Worm (Caenorhabditis elegans) whole organism, L3 larva: ENCODE results near the gene R52.4.

Experiments
- ZK546.5 ChIP-seq: sonication (generic microtip); optimal IDR thresholded peaks from 2 replicates; lab custom pipeline; 2017; ENCODE audit warnings: missing biosample characterization, missing genetic modification characterization
- aly-2 ChIP-seq: fragments of 150-350 bp; optimal IDR thresholded peaks from 2 replicates; lab custom pipeline; 2014; ENCODE audit warnings: missing biosample characterization, missing genetic modification characterization
- ama-1 ChIP-seq: fragments of 150-350 bp; optimal IDR thresholded peaks from 2 replicates; lab custom pipeline; 2018
- ceh-28 ChIP-seq: fragments of 150-350 bp; optimal IDR thresholded peaks from 2 replicates; lab custom pipeline; 2014; ENCODE audit warnings: missing biosample characterization, missing genetic modification reagents, missing genetic modification characterization
- ceh-9 ChIP-seq: sonication (generic microtip); optimal IDR thresholded peaks from 2 replicates; lab custom pipeline; 2018; ENCODE audit warnings: missing biosample characterization, missing genetic modification characterization
- egl-27 ChIP-seq: sonication (generic microtip); optimal IDR thresholded peaks from 4 replicates; lab custom pipeline; 2017; ENCODE audit warnings: missing biosample characterization, missing genetic modification reagents, missing genetic modification characterization
- egl-5 ChIP-seq: fragments of 150-350 bp; optimal IDR thresholded peaks from 2 replicates; lab custom pipeline; 2017; ENCODE audit warnings: missing biosample characterization, missing genetic modification reagents, missing genetic modification characterization, inconsistent platforms
- elt-1 ChIP-seq: fragments of 150-350 bp; optimal IDR thresholded peaks from 2 replicates; lab custom pipeline; 2014; ENCODE audit warnings: missing biosample characterization, missing genetic modification characterization
- elt-2 ChIP-seq: sonication (generic microtip); optimal IDR thresholded peaks from 2 replicates; lab custom pipeline; 2016; ENCODE audit warnings: missing genetic modification reagents, mild to moderate bottlenecking, missing genetic modification characterization, missing compliant biosample characterization
- elt-3 ChIP-seq, 3 experiments: fragments of 150-350 bp in 1 of 3; sonication (generic microtip) in 2 of 3; optimal IDR thresholded peaks; 2 replicates in 2 of 3; 4 replicates in 1 of 3; lab custom pipeline; 2014 to 2017; ENCODE audit warnings: missing biosample characterization in 3 of 3, missing genetic modification characterization in 3 of 3
- eor-1 ChIP-seq, 2 experiments: fragments of 150-350 bp; optimal IDR thresholded peaks; 2 replicates each; lab custom pipeline; 2014 to 2018; ENCODE audit warnings: missing biosample characterization in 2 of 2, missing genetic modification characterization in 2 of 2
- fkh-10 ChIP-seq: sonication (generic microtip); optimal IDR thresholded peaks from 2 replicates; lab custom pipeline; 2017; ENCODE audit warnings: missing biosample characterization, missing genetic modification reagents, missing genetic modification characterization
- fos-1 ChIP-seq: fragments of 150-350 bp; optimal IDR thresholded peaks from 2 replicates; lab custom pipeline; 2014; ENCODE audit warnings: missing biosample characterization, missing genetic modification characterization
- hmg-11 ChIP-seq: sonication (generic microtip); optimal IDR thresholded peaks from 2 replicates; lab custom pipeline; 2016; ENCODE audit warnings: missing genetic modification characterization, missing compliant biosample characterization
- jun-1 ChIP-seq: fragments of 150-350 bp; optimal IDR thresholded peaks from 2 replicates; lab custom pipeline; 2014; ENCODE audit warnings: missing biosample characterization, missing genetic modification reagents, missing genetic modification characterization
- lin-39 ChIP-seq: fragments of 150-350 bp; optimal IDR thresholded peaks from 2 replicates; lab custom pipeline; 2018; ENCODE audit warnings: missing biosample characterization, missing genetic modification reagents, missing genetic modification characterization
- mdl-1 ChIP-seq: fragments of 150-350 bp; optimal IDR thresholded peaks from 2 replicates; lab custom pipeline; 2014; ENCODE audit warnings: missing biosample characterization, missing genetic modification characterization
- mml-1 ChIP-seq: fragments of 150-350 bp; sonication (generic microtip); optimal IDR thresholded peaks from 3 replicates; lab custom pipeline; 2014; ENCODE audit warnings: missing biosample characterization, missing genetic modification characterization
- nfya-1 ChIP-seq: sonication (generic microtip); optimal IDR thresholded peaks from 2 replicates; lab custom pipeline; 2017; ENCODE audit warnings: missing genetic modification characterization, mild to moderate bottlenecking, missing compliant biosample characterization, antibody characterized with exemption, moderate library complexity; ENCODE audit not compliant: insufficient read depth
- nhr-23 ChIP-seq: fragments of 150-350 bp; optimal IDR thresholded peaks from 2 replicates; lab custom pipeline; 2014; ENCODE audit warnings: missing biosample characterization, missing genetic modification reagents, missing genetic modification characterization
- nhr-67 ChIP-seq: fragments of 150-350 bp; optimal IDR thresholded peaks from 2 replicates; lab custom pipeline; 2014; ENCODE audit warnings: missing biosample characterization, missing genetic modification characterization
- nhr-76 ChIP-seq: fragments of 150-350 bp; sonication (generic microtip); optimal IDR thresholded peaks from 5 replicates; lab custom pipeline; 2014; ENCODE audit warnings: missing biosample characterization, missing genetic modification characterization
- nhr-77 ChIP-seq: fragments of 150-350 bp; optimal IDR thresholded peaks from 2 replicates; lab custom pipeline; 2014; ENCODE audit warnings: missing biosample characterization, missing genetic modification characterization
- pha-4 ChIP-seq: fragments of 150-350 bp; optimal IDR thresholded peaks from 2 replicates; lab custom pipeline; 2014; ENCODE audit warnings: missing biosample characterization, missing genetic modification reagents, missing genetic modification characterization
- pqm-1 ChIP-seq: fragments of 150-350 bp; optimal IDR thresholded peaks from 2 replicates; lab custom pipeline; 2017; ENCODE audit warnings: missing biosample characterization, missing genetic modification characterization, inconsistent platforms
- sea-2 ChIP-seq: fragments of 150-350 bp; sonication (generic microtip); optimal IDR thresholded peaks from 4 replicates; lab custom pipeline; 2014; ENCODE audit warnings: missing biosample characterization, missing genetic modification reagents, missing genetic modification characterization
- skn-1 ChIP-seq: fragments of 150-350 bp; optimal IDR thresholded peaks from 2 replicates; lab custom pipeline; 2014; ENCODE audit warnings: missing biosample characterization, missing genetic modification characterization
- tbx-2 ChIP-seq: sonication (generic microtip); optimal IDR thresholded peaks from 2 replicates; lab custom pipeline; 2016; ENCODE audit warnings: mild to moderate bottlenecking, missing genetic modification characterization, missing compliant biosample characterization
- unc-62 ChIP-seq: fragments of 150-350 bp; sonication (generic microtip); optimal IDR thresholded peaks from 4 replicates; lab custom pipeline; 2014; ENCODE audit warnings: missing biosample characterization, missing genetic modification reagents, missing genetic modification characterization
- zag-1 ChIP-seq: fragments of 150-350 bp; optimal IDR thresholded peaks from 2 replicates; lab custom pipeline; 2014; ENCODE audit warnings: missing biosample characterization, missing genetic modification characterization
- ztf-11 ChIP-seq: fragments of 150-350 bp; optimal IDR thresholded peaks from 2 replicates; lab custom pipeline; 2014; ENCODE audit warnings: missing biosample characterization, missing genetic modification characterization
- ztf-4 ChIP-seq: fragments of 150-350 bp; optimal IDR thresholded peaks from 2 replicates; lab custom pipeline; 2014; ENCODE audit warnings: missing biosample characterization, missing genetic modification characterization

Gene R52.4

DNA sequence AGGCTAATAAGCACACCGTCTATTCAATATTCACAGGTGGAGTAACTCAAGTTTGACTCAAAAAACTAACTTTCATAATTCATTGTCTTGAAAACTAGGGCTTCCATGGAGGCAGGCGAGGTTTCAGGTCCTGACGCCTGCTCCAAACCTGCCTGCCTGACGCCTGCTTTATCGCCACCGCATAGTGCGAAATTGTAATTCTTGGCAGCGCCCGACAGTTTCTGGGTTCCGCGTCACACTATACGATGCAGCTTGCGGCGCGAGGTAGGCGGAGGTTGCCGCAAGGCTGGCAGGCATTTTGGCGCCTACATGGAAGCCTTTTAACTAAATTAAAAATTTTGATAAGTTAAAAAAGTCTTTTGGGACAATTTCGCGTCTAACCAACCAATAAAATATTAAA, 21.0 kb downstream of the R52.4 start:
- TF ChIP-seq nhr-23 (tag; lab: Kevin White, UChicago): no peak
- TF ChIP-seq zag-1: no peak
- TF ChIP-seq elt-1 (tag; lab: Kevin White, UChicago): no peak
- TF ChIP-seq ztf-11 (tag; lab: Kevin White, UChicago): no peak
- TF ChIP-seq tbx-2 (tag; lab: Kevin White, UChicago): no peak
- TF ChIP-seq nhr-67 (tag; lab: Kevin White, UChicago): no peak
- no peak for TF ChIP-seq jun-1 (tag; lab: Kevin White, UChicago)
- no peak for TF ChIP-seq ZK546.5 (tag; lab: Kevin White, UChicago)
- TF ChIP-seq aly-2 (tag; lab: Kevin White, UChicago): no peak
- TF ChIP-seq elt-2 (tag; lab: Kevin White, UChicago): no peak
- TF ChIP-seq fkh-10 (GFP tag; lab: Kevin White, UChicago): no peak

DNA sequence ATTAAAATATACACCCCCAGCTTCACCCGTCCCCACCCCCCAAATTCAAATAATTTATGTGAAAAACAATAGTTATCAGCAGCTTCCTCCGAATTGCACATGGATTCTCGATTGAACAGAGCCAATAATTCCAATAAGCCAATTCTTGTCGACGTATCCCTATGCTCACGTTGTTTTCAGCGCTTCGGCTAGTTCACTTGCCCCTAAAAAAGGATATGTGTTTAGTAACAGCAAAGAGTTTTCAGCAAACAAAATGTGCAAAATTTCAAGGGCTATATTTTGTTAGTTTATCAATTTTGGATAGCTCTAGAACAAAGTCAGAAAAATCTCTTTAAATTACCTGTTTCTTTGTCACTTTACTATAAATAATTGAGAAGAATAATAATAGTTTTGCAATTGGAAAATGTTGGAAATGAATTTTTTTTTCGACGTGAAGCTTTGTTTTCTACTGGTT, 24.4 kb downstream of the R52.4 start, which contains the start of the genes T16A1.5 and fbxc-49:
Gene T16A1.5, minus strand, starts transcription at position 101 of the 454 bp plus-strand sequence.
Gene fbxc-49, plus strand, starts transcription at position 404 of the 454 bp plus-strand sequence.
- no peak for TF ChIP-seq mml-1 (tag; lab: Kevin White, UChicago)
- no peak for TF ChIP-seq egl-5 (tag; lab: Kevin White, UChicago)

DNA sequence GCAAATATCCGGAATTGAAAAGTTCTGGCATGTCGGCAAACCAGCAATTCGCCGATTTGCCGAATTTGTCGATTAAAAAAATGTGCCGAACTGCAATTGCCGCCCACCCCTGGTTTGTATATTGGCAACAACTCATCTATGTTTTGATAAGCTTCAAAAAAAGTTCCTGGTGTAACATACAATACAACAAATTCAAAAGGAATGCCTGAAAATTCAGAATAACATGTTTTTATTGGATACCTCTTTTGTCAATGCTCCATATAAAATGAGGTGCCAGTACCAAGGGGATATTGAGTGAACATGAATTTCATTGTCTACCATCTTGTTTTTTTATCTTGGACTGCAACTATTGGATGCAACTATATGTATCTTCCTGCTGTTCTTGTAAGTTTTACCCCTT, 26.9 kb downstream of the R52.4 start, which contains the start of gene T16A1.4:
Gene T16A1.4, plus strand, starts transcription at position 301 of the 400 bp plus-strand sequence.
- TF ChIP-seq lin-39 (tag; lab: Kevin White, UChicago) (no peak), nhr-67 (tag; lab: Kevin White, UChicago) (no peak), elt-2 (tag; lab: Kevin White, UChicago) (no peak), pqm-1 (tag; lab: Kevin White, UChicago) (no peak), tbx-2 (tag; lab: Kevin White, UChicago) (no peak)
- TF ChIP-seq, all 47 proteins: peak for 0

DNA sequence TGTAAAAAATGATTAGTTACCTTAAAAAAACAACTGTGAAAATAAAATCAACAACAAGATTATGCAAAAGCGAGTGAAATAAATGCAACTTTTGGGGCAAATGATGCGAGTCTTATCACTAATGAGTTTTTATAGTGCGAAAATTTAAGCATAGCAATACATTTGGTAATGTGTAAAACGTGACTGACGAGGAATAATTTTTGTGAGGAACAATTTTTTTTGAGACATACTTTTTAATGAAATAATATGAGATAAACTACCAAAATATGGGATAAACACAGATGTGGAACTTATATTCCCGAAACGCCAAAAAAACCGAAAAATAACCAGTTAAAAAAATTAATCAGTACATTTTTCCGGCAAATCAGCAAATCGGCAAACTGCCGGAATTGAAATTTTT, 27.8 kb downstream of the R52.4 start, which contains the start of gene F07E5.9:
Gene F07E5.9, minus strand, starts transcription at position 101 of the 400 bp plus-strand sequence.
- TF ChIP-seq unc-62 (GFP tag; lab: Kevin White, UChicago) (no peak), aly-2 (tag; lab: Kevin White, UChicago) (no peak), ztf-4 (tag; lab: Kevin White, UChicago) (no peak), nhr-77 (tag; lab: Kevin White, UChicago) (no peak), pqm-1 (tag; lab: Kevin White, UChicago) (no peak), eor-1 (tag; optimal IDR thresholded peaks at IDR 0.05; lab: Kevin White, UChicago) (no peak), egl-27 (tag; lab: Kevin White, UChicago) (no peak), sea-2 (GFP tag; lab: Kevin White, UChicago) (no peak), elt-3 (tag; optimal IDR thresholded peaks at IDR 0.05; lab: Kevin White, UChicago) (no peak), nfya-1 (no peak), pha-4 (no peak), skn-1 (tag; lab: Kevin White, UChicago) (no peak), elt-1 (tag; lab: Kevin White, UChicago) (no peak), ceh-9 (tag; lab: Kevin White, UChicago) (no peak), ceh-28 (no peak), nhr-76 (tag; lab: Kevin White, UChicago) (no peak)

DNA sequence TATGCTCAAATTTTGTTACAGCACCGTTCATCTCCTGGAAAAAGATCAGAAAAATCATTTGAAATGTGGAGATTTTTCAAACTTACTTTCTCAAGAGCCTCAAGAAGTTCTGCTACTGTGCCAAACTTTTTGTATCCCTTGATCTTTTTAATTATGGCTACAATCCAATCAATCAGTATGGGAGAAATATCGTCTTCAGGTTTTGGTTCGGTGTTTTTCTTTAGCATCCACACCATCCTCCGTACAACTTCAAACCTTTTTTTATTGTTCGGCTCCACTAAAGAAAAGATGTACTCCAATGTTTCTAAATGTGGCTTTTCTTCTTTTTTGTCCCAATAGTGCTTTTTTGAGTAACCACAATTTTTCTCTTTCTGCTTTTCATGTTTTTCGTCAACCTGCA, 31.7 kb downstream of the R52.4 start:
- TF ChIP-seq unc-62 (GFP tag; lab: Kevin White, UChicago): no peak
- no peak for TF ChIP-seq sea-2 (GFP tag; lab: Kevin White, UChicago)
- TF ChIP-seq ama-1 (lab: Kevin White, UChicago): no peak
- TF ChIP-seq pha-4: no peak
- no peak for TF ChIP-seq ztf-4 (tag; lab: Kevin White, UChicago)
- TF ChIP-seq ztf-11 (tag; lab: Kevin White, UChicago): no peak
- TF ChIP-seq, all 47 proteins: peak for 0

DNA sequence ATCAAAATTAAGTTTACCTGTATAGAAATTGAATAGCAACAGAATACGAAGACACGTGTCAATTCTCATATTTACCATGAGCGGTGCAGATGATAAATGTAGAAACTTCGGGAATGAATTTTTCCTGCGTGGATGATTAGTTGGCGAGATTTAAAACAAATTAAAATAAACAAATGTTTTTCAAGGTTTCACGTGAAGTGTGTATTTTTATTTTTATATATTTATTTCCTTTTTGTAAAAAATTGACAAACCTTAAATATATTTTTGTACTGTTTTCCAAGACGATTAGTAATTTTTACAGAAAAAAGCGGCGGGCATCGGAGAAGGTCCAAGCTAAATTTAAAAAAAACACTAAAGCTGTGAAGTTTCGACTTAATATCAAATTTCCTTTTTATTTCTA, 32.7 kb downstream of the R52.4 start, which contains the start of gene F07E5.8:
Gene F07E5.8, minus strand, starts transcription at position 101 of the 400 bp plus-strand sequence.
- TF ChIP-seq hmg-11 (no peak), mdl-1 (tag; lab: Kevin White, UChicago) (no peak), nhr-23 (tag; lab: Kevin White, UChicago) (no peak), fkh-10 (GFP tag; lab: Kevin White, UChicago) (no peak), unc-62 (GFP tag; lab: Kevin White, UChicago) (no peak), fos-1 (no peak), nfya-1 (no peak), lin-39 (tag; lab: Kevin White, UChicago) (no peak)
